Fruit fly (Drosophila melanogaster): ENCODE data around the gene CG7352.

Gene CG7352

dm6 chr3R:8357372-8357992 lies 10.1 kb downstream of the CG7352 start:
- TF ChIP-seq svp (GFP tag) (peak; percentile 67), esn (GFP tag; optimal IDR thresholded peaks at IDR 0.05) (no peak), net (GFP tag; optimal IDR thresholded peaks at IDR 0.05) (peak; percentile 39), CG16779 (tag; optimal IDR thresholded peaks at IDR 0.05) (no peak), vri (GFP tag; optimal IDR thresholded peaks at IDR 0.05) (peak; percentile 86), Eip78C (GFP tag) (peak; percentile 80), fkh (GFP tag; optimal IDR thresholded peaks at IDR 0.05) (peak; percentile 90)

dm6 chr3R:8358004-8358403 lies 10.6 kb downstream of the CG7352 start:
- TF ChIP-seq CG6854 (GFP tag; optimal IDR thresholded peaks at IDR 0.05) (no peak), lz (GFP tag; optimal IDR thresholded peaks at IDR 0.05) (no peak), Eip78C (GFP tag) (peak; percentile 24)

dm6 chr3R:8362259-8362876 lies 15.0 kb downstream of the CG7352 start, which contains the start of the genes Veneno and CG7963:
TSS of gene Veneno (minus strand) at chr3R:8362554.
TSS of gene CG7963 (plus strand) at chr3R:8362826.
- no peak for TF ChIP-seq Gug (GFP tag; IDR thresholded peaks at IDR 0.05)
- no peak for TF ChIP-seq CG16779 (tag; optimal IDR thresholded peaks at IDR 0.05)
- no peak for TF ChIP-seq CG3032 (tag; optimal IDR thresholded peaks at IDR 0.05)
- TF ChIP-seq CG10669 (GFP tag; optimal IDR thresholded peaks at IDR 0.05) = no peak
- no peak for TF ChIP-seq CG6808 (GFP tag; optimal IDR thresholded peaks at IDR 0.05)
- no peak for TF ChIP-seq CG32006 (GFP tag; optimal IDR thresholded peaks at IDR 0.05)
- peak; percentile 39 for TF ChIP-seq svp (GFP tag)
- no peak for TF ChIP-seq CG8319 (GFP tag; optimal IDR thresholded peaks at IDR 0.05)
- TF ChIP-seq fd59A (GFP tag; optimal IDR thresholded peaks at IDR 0.05) = no peak
- no peak for TF ChIP-seq achi (GFP tag; optimal IDR thresholded peaks at IDR 0.05)
- peak; percentile 35 for TF ChIP-seq CG10631 (GFP tag; optimal IDR thresholded peaks at IDR 0.05)

dm6 chr3R:8368553-8368952 lies 21.2 kb downstream of the CG7352 start:
- TF ChIP-seq dac (GFP tag; optimal IDR thresholded peaks at IDR 0.05) (no peak), net (GFP tag; optimal IDR thresholded peaks at IDR 0.05) (no peak), achi (GFP tag; optimal IDR thresholded peaks at IDR 0.05) (no peak), CG15336 (GFP tag; IDR thresholded peaks at IDR 0.05) (no peak), Smox (GFP tag; optimal IDR thresholded peaks at IDR 0.05) (no peak), CG6163 (GFP tag; IDR thresholded peaks at IDR 0.05) (no peak)

- TF ChIP-seq CG11902 (GFP tag; optimal IDR thresholded peaks at IDR 0.05) (no peak), svp (GFP tag) (peak; percentile 7), Eip78C (GFP tag) (no peak), CG4318 (GFP tag; optimal IDR thresholded peaks at IDR 0.05) (no peak), Ets21C (GFP tag; optimal IDR thresholded peaks at IDR 0.05) (no peak)
Measured at dm6 chr3R:8389636-8390035, 42.3 kb downstream of the CG7352 start.

Measured in whole organism, prepupa.